Worm (Caenorhabditis elegans) whole organism, L4/young adult: ENCODE data around the gene phf-34.

Experiments used
- W03F9.2 ChIP-seq: fragments of 150-350 bp; optimal IDR thresholded peaks from 2 replicates; lab custom pipeline; 2014; ENCODE audit warnings: missing biosample characterization, missing genetic modification characterization
- dao-5 ChIP-seq: sonication (generic microtip); optimal IDR thresholded peaks from 2 replicates; lab custom pipeline; 2016; ENCODE audit warnings: missing genotype, missing genetic modification characterization, moderate library complexity, missing compliant biosample characterization
- him-1 ChIP-seq: sonication (generic microtip); optimal IDR thresholded peaks from 2 replicates; lab custom pipeline; 2016; ENCODE audit warnings: missing genotype, missing genetic modification reagents, missing genetic modification characterization, missing compliant biosample characterization

Gene phf-34

ce11 chrX:9921257-9921656, 22.0 kb upstream of the phf-34 start, which contains the start of gene C17G1.2:
TSS of gene C17G1.2 (plus strand) at chrX:9921557.
- TF ChIP-seq dao-5 (tag; lab: Kevin White, UChicago) = no peak
- no peak for TF ChIP-seq W03F9.2
- TF ChIP-seq him-1 = no peak

DNA sequence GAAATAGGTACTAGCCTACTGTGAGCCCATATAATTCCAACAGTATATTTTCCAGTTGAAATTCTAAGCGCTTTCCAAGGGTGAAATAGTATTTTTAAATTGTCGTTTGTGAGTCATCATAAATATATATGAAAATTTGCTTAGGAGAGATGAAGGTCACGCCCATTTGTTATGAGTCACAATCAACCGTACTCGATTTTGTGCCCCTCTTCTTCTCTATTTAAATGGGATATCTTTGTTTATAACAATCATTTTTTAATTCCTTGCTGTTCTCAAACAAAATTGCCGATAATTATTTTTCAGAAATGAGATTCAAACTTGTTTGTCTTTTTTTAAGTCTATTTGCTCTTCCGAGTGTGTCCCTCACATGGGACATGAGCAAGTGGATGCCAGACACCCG, 19.7 kb upstream of the phf-34 start, which contains the start of gene folr-1:
Gene folr-1, plus strand, starts transcription at position 301 of the 400 bp plus-strand sequence.
- TF ChIP-seq dao-5 (tag; lab: Kevin White, UChicago) = no peak
- TF ChIP-seq W03F9.2 = no peak
- TF ChIP-seq him-1 = no peak

- no peak for TF ChIP-seq him-1
- no peak for TF ChIP-seq dao-5 (tag; lab: Kevin White, UChicago)
- TF ChIP-seq W03F9.2 = no peak
Observed at ce11 chrX:9917362-9917761, 18.1 kb upstream of the phf-34 start, which contains the start of gene F21G4.6. TSS of gene F21G4.6 (minus strand) at chrX:9917448.

ce11 chrX:9905840-9906239, 6.6 kb upstream of the phf-34 start, which contains the start of gene F21G4.5:
TSS of gene F21G4.5 (plus strand) at chrX:9906140.
- TF ChIP-seq W03F9.2 (no peak), dao-5 (tag; lab: Kevin White, UChicago) (no peak), him-1 (no peak)

DNA sequence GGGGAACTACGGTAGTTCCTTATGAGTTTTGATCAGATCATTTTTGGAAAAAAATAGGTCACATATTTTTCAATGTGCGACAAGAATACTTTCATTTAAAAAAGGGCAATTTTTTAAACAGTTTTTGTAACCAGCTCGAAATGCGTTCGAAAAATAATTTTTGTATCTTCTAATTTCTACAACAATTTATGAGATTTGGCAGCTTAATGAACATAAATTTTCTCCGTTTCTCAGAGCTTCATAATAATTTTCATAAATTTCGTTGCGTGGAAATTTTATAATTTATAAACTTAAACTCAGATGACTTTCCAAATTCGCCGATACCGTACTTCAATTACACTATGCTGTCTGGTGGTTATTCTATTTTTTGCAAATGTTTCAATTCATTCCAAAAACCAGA, 4.4 kb downstream of the phf-34 start, which contains the start of gene F21G4.3:
Gene F21G4.3, plus strand, starts transcription at position 301 of the 400 bp plus-strand sequence.
- TF ChIP-seq him-1 (no peak), W03F9.2 (no peak), dao-5 (tag; lab: Kevin White, UChicago) (no peak)

- no peak for TF ChIP-seq W03F9.2
- TF ChIP-seq him-1 = no peak
- no peak for TF ChIP-seq dao-5 (tag; lab: Kevin White, UChicago)
Observed at ce11 chrX:9893069-9893468, 6.2 kb downstream of the phf-34 start.

ce11 chrX:9892323-9892722, 7.0 kb downstream of the phf-34 start, which contains the start of gene F21G4.1:
TSS of gene F21G4.1 (minus strand) at chrX:9892328.
- TF ChIP-seq W03F9.2 (no peak), him-1 (no peak)

- TF ChIP-seq him-1 (no peak), dao-5 (tag; lab: Kevin White, UChicago) (no peak), W03F9.2 (no peak)
Observed at ce11 chrX:9883837-9884324, 15.4 kb downstream of the phf-34 start, which contains the start of gene mrp-4. TSS of gene mrp-4 (plus strand) at chrX:9884274.

DNA sequence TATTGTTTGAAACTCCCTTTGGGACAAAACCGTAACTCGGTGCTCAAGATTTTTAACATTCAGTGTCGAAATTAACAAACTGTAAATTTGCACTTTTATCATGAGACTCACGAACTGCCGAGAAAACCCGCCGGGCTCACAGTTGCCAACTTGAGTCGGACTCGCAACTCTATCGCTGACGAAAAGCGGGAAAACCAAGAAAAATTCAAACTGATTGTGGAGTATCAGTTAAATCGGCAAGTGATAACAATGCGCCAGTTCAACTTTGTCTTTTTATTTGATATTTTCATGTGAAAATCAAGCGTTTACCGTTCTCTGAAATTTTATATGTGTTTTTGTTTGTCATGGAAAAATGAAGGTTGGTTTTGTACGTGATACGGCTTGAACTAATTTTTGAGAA, 16.7 kb downstream of the phf-34 start:
- no peak for TF ChIP-seq him-1
- TF ChIP-seq W03F9.2 = no peak

DNA sequence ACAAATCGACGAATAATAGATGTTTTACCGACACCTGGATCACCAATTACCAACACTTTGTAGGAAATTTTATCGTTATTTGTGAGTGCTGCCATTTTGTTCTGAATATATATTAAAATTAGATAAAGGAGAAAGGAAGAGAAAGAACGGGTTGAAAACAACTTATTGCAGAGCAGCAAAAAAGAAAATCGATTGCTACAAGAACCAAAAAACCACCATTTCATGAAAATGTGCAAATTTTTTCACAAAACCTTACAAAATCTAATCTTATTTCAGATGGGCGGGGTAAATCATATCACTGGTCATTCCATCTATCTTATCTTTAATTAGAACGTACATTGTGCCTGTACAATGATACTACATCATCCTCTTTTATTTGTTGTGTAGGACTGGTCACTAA, 17.2 kb downstream of the phf-34 start, which contains the start of gene glo-1:
Gene glo-1, minus strand, starts transcription at position 101 of the 400 bp plus-strand sequence.
- TF ChIP-seq dao-5 (tag; lab: Kevin White, UChicago) (no peak), him-1 (no peak), W03F9.2 (no peak)

ce11 chrX:9877117-9877516, 22.2 kb downstream of the phf-34 start, which contains the start of gene R07B1.9:
TSS of gene R07B1.9 (plus strand) at chrX:9877417.
- TF ChIP-seq dao-5 (tag; lab: Kevin White, UChicago) = no peak
- no peak for TF ChIP-seq him-1
- TF ChIP-seq W03F9.2 = no peak

DNA sequence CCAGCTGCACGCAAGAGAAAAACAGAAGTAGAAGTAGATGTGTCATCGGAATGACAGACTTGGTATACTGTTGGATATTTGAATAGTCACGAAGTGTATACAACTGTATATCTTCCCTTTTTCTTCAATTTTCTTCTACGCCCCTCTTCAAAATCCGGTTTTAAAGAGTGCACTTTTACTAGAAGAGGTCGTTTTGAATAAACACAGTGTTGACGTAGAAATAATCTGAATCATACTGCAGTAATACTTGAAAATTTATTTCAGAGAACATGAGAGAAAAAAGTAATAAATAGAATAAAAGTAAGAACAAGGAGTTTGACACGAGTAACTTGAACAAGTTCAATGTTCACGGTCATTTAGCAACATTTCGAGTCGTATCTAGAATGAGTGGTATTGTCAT, 26.7 kb downstream of the phf-34 start, which contains the start of gene R07B1.8:
Gene R07B1.8, minus strand, starts transcription at position 101 of the 400 bp plus-strand sequence.
- no peak for TF ChIP-seq W03F9.2

- TF ChIP-seq W03F9.2 (no peak), him-1 (no peak), dao-5 (tag; lab: Kevin White, UChicago) (no peak)
Observed at ce11 chrX:9869522-9869921, 29.8 kb downstream of the phf-34 start, which contains the start of gene R07B1.13. TSS of gene R07B1.13 (plus strand) at chrX:9869822.

DNA sequence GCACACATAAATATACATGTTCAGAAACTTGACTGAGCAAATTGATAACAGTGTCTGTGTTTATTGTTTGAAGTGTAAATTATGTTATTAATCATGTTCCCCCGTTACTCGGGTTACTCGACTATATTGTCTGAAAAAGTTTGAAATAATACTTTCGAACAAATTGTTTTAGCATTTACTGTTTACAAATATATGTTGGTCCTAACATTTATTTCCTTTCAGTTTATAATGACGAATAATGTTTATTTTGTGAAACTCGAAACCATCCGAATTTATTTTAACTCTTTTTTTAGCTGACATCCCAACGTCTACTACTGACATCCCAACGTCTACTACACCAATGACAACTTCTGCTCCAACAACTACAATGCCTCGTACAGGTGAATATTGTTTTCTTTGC, 30.5 kb downstream of the phf-34 start, which contains the start of gene R07B1.7:
Gene R07B1.7, plus strand, starts transcription at position 301 of the 400 bp plus-strand sequence.
- TF ChIP-seq dao-5 (tag; lab: Kevin White, UChicago) (no peak), him-1 (no peak), W03F9.2 (no peak)

ce11 chrX:9866355-9866754, 32.9 kb downstream of the phf-34 start, which contains the start of gene R07B1.6:
TSS of gene R07B1.6 (plus strand) at chrX:9866655.
- TF ChIP-seq W03F9.2 (no peak), dao-5 (tag; lab: Kevin White, UChicago) (no peak), him-1 (no peak)
